Fruit fly (Drosophila melanogaster): ENCODE results near the gene CG10336.

CG10336 gene

dm6 chr2L:18702721-18703488 is 13.6 kb downstream of the CG10336 start, which contains the start of the genes CG10376 and CG10343 (continued):
- peak; percentile 66 for TF ChIP-seq CG2202 (tag; optimal IDR thresholded peaks at IDR 0.05)
- peak; percentile 21 for TF ChIP-seq Dp (GFP tag; optimal IDR thresholded peaks at IDR 0.05)
- TF ChIP-seq B-H2 (GFP tag; optimal IDR thresholded peaks at IDR 0.05): peak; percentile 86
- peak; percentile 78 for TF ChIP-seq B-H1 (GFP tag; IDR thresholded peaks at IDR 0.05)
- TF ChIP-seq Atf6 (GFP tag; IDR thresholded peaks at IDR 0.05): peak; percentile 80
- TF ChIP-seq CG3163 (GFP tag; optimal IDR thresholded peaks at IDR 0.05): no peak
- peak; percentile 83 for TF ChIP-seq tap (tag; optimal IDR thresholded peaks at IDR 0.05)
- TF ChIP-seq trem (tag; optimal IDR thresholded peaks at IDR 0.05): peak; percentile 93
- TF ChIP-seq Mes4 (GFP tag; optimal IDR thresholded peaks at IDR 0.05): peak; percentile 3
- peak; percentile 87 for TF ChIP-seq Fer3 (tag; optimal IDR thresholded peaks at IDR 0.05)
- 0 out of 2 replicates have a peak, but pooled peaks have one; percentile 38 for TF ChIP-seq CG17612 (GFP tag; IDR thresholded peaks at IDR 0.05)
- TF ChIP-seq rib (GFP tag; IDR thresholded peaks at IDR 0.05): peak; percentile 72; the same call in 1 of the 2 replicates
- TF ChIP-seq dysf (GFP tag; IDR thresholded peaks at IDR 0.05): peak; percentile 93
- peak; percentile 94 for TF ChIP-seq CG9932 (GFP tag; IDR thresholded peaks at IDR 0.05)
- TF ChIP-seq CG12236 (GFP tag; optimal IDR thresholded peaks at IDR 0.05): no peak
- TF ChIP-seq zen (tag; optimal IDR thresholded peaks at IDR 0.05): peak; percentile 90
- TF ChIP-seq CG17568 (GFP tag; optimal IDR thresholded peaks at IDR 0.05): peak; percentile 32
- TF ChIP-seq aop (GFP tag; IDR thresholded peaks at IDR 0.05): no peak
- no peak for TF ChIP-seq Trl (optimal IDR thresholded peaks at IDR 0.05)
- peak; percentile 48 for TF ChIP-seq Trl (GFP tag; optimal IDR thresholded peaks at IDR 0.05)
- TF ChIP-seq sc (optimal IDR thresholded peaks at IDR 0.05): no peak
- TF ChIP-seq sc (GFP tag; optimal IDR thresholded peaks at IDR 0.05): peak; percentile 76
- TF ChIP-seq lov (optimal IDR thresholded peaks at IDR 0.05): no peak
- no peak for TF ChIP-seq lov (GFP tag; IDR thresholded peaks at IDR 0.05)
- TF ChIP-seq CG1832 (GFP tag; optimal IDR thresholded peaks at IDR 0.05): no peak
- TF ChIP-seq bcd (GFP tag; optimal IDR thresholded peaks at IDR 0.05): peak; percentile 89
- 0 out of 2 replicates have a peak, but pooled peaks have one; percentile 28 for TF ChIP-seq Dip2 (GFP tag; IDR thresholded peaks at IDR 0.05)
- TF ChIP-seq HLHmδ (GFP tag; optimal IDR thresholded peaks at IDR 0.05): no peak
- TF ChIP-seq CG4820 (GFP tag; optimal IDR thresholded peaks at IDR 0.05): peak; percentile 81
- TF ChIP-seq oc (tag; optimal IDR thresholded peaks at IDR 0.05): no peak
- peak; percentile 50 for TF ChIP-seq CG6254 (GFP tag; optimal IDR thresholded peaks at IDR 0.05)
- TF ChIP-seq pnt (GFP tag; optimal IDR thresholded peaks at IDR 0.05): peak; percentile 60
- TF ChIP-seq Asciz (GFP tag; optimal IDR thresholded peaks at IDR 0.05): peak; percentile 54
- TF ChIP-seq CG9727 (GFP tag; optimal IDR thresholded peaks at IDR 0.05): peak; percentile 89
- peak; percentile 58; the same call in 2 of the 3 replicates for TF ChIP-seq CG14860 (GFP tag; IDR thresholded peaks at IDR 0.05; ENCODE audit: partially characterized antibody)
- TF ChIP-seq CG8359 (GFP tag; optimal IDR thresholded peaks at IDR 0.05; ENCODE audit: borderline replicate concordance): peak; percentile 42
- peak; percentile 47 for TF ChIP-seq CG5245 (GFP tag; optimal IDR thresholded peaks at IDR 0.05)
- TF ChIP-seq CG4424 (GFP tag; optimal IDR thresholded peaks at IDR 0.05): peak; percentile 86
- peak; percentile 44; the same call in 1 of the 2 replicates for TF ChIP-seq stc (GFP tag; IDR thresholded peaks at IDR 0.05)
- peak; percentile 90 for TF ChIP-seq CG4404 (GFP tag; IDR thresholded peaks at IDR 0.05)
- peak; percentile 52 for TF ChIP-seq onecut (GFP tag; IDR thresholded peaks at IDR 0.05)
- TF ChIP-seq CG12219 (GFP tag; optimal IDR thresholded peaks at IDR 0.05): peak; percentile 4
- TF ChIP-seq CG1024 (GFP tag; IDR thresholded peaks at IDR 0.05): peak; percentile 83
- TF ChIP-seq exex (tag; optimal IDR thresholded peaks at IDR 0.05): peak; percentile 68
- TF ChIP-seq CG13894 (tag; optimal IDR thresholded peaks at IDR 0.05): peak; percentile 89
- no peak for TF ChIP-seq dati (GFP tag; IDR thresholded peaks at IDR 0.05)
- TF ChIP-seq CG3995 (GFP tag; optimal IDR thresholded peaks at IDR 0.05): peak; percentile 16
- TF ChIP-seq CG15514 (GFP tag; optimal IDR thresholded peaks at IDR 0.05): peak; percentile 98
- TF ChIP-seq CG12942 (GFP tag; optimal IDR thresholded peaks at IDR 0.05): peak; percentile 83
- peak; percentile 95 for TF ChIP-seq Ssrp (tag; optimal IDR thresholded peaks at IDR 0.05)
